Fruit fly (Drosophila melanogaster) S2 (cell line): ENCODE data around the gene CG3982.

Experiments used
- CG8478 ChIP-seq: fragments of >200 bp; optimal IDR thresholded peaks from 2 replicates; lab custom pipeline; 2018
- CTCF ChIP-seq, 2 experiments: fragments of >200 bp; optimal IDR thresholded peaks; 2 replicates each; lab custom pipeline; 2018

The CG3982 gene

dm6 chr3L:9442625-9443282 is 25.6 kb upstream of the CG3982 start, which contains the start of gene Srg3:
Gene Srg3, plus strand, starts transcription at chr3L:9443232.
- TF ChIP-seq CTCF (optimal IDR thresholded peaks at IDR 0.05; lab: Kevin White, UChicago) (peak in 1 of 2 experiments; percentile 16), CG8478 (lab: Kevin White, UChicago) (no peak)

dm6 chr3L:9441907-9442479 is 24.8 kb upstream of the CG3982 start, which contains the start of the genes Bet3 and Nf-YA:
Gene Bet3, minus strand, starts transcription at chr3L:9442267.
Gene Nf-YA, minus strand, starts transcription at chr3L:9442267.
- TF ChIP-seq CTCF (optimal IDR thresholded peaks at IDR 0.05; lab: Kevin White, UChicago) (peak in 1 of 2 experiments; percentile 34), CG8478 (lab: Kevin White, UChicago) (no peak)

dm6 chr3L:9438858-9439257 is 21.7 kb upstream of the CG3982 start:
- no peak for TF ChIP-seq CG8478 (lab: Kevin White, UChicago)
- TF ChIP-seq CTCF (optimal IDR thresholded peaks at IDR 0.05; lab: Kevin White, UChicago): no peak

- TF ChIP-seq CG8478 (lab: Kevin White, UChicago) (no peak), CTCF (optimal IDR thresholded peaks at IDR 0.05; lab: Kevin White, UChicago) (no peak)
Measured at dm6 chr3L:9435831-9436230, 18.6 kb upstream of the CG3982 start.

- TF ChIP-seq CTCF (optimal IDR thresholded peaks at IDR 0.05; lab: Kevin White, UChicago): no peak
- TF ChIP-seq CG8478 (lab: Kevin White, UChicago): no peak
Measured at dm6 chr3L:9435315-9435714, 18.1 kb upstream of the CG3982 start, which contains the start of gene CG42526. Gene CG42526, minus strand, starts transcription at chr3L:9435399.

dm6 chr3L:9432810-9433587 is 15.8 kb upstream of the CG3982 start:
- no peak for TF ChIP-seq CTCF (optimal IDR thresholded peaks at IDR 0.05; lab: Kevin White, UChicago)

dm6 chr3L:9431848-9432623 is 14.8 kb upstream of the CG3982 start:
- no peak for TF ChIP-seq CG8478 (lab: Kevin White, UChicago)

- TF ChIP-seq CTCF (optimal IDR thresholded peaks at IDR 0.05; lab: Kevin White, UChicago) (no peak), CG8478 (lab: Kevin White, UChicago) (no peak)
Measured at dm6 chr3L:9430608-9430952, 13.4 kb upstream of the CG3982 start.

- no peak for TF ChIP-seq CG8478 (lab: Kevin White, UChicago)
- peak; percentile 42 to 64 for TF ChIP-seq CTCF (optimal IDR thresholded peaks at IDR 0.05; lab: Kevin White, UChicago)
Measured at dm6 chr3L:9429665-9430607, 12.7 kb upstream of the CG3982 start, which contains the start of the genes RpS17 and MTF-1. Gene RpS17, minus strand, starts transcription at chr3L:9429821. Gene MTF-1, plus strand, starts transcription at chr3L:9430312.

- TF ChIP-seq CTCF (optimal IDR thresholded peaks at IDR 0.05; lab: Kevin White, UChicago) (peak; percentile 11 to 53), CG8478 (lab: Kevin White, UChicago) (no peak)
Measured at dm6 chr3L:9426656-9427294, 9.6 kb upstream of the CG3982 start, which contains the start of the genes Atat and Shc. Gene Atat, minus strand, starts transcription at chr3L:9426758. Gene Shc, plus strand, starts transcription at chr3L:9427010.

dm6 chr3L:9425838-9426237 is 8.7 kb upstream of the CG3982 start:
- TF ChIP-seq CTCF (optimal IDR thresholded peaks at IDR 0.05; lab: Kevin White, UChicago): no peak
- no peak for TF ChIP-seq CG8478 (lab: Kevin White, UChicago)

- TF ChIP-seq CTCF (optimal IDR thresholded peaks at IDR 0.05; lab: Kevin White, UChicago) (no peak), CG8478 (lab: Kevin White, UChicago) (no peak)
Measured at dm6 chr3L:9424528-9424911, 7.3 kb upstream of the CG3982 start.
